Fruit fly (Drosophila melanogaster) whole organism, embryonic: Measurements from ENCODE around the gene CG7695.

Experiments used
- Antp ChIP-seq: fragments of 200-800 bp; sonication (Bioruptor generic); optimal IDR thresholded peaks from 3 replicates; lab custom pipeline; 2016; ENCODE audit warnings: missing biosample characterization, missing genetic modification characterization
- CG11093 ChIP-seq: fragments of 200-800 bp; sonication (Bioruptor generic); IDR thresholded peaks from 3 replicates; pipeline ENCODE4 v1.3.6; 2022; ENCODE audit warnings: missing biosample characterization, missing genetic modification characterization
- CG30431 ChIP-seq: fragments of 200-800 bp; sonication (Bioruptor generic); optimal IDR thresholded peaks from 2 replicates; lab custom pipeline; 2017; ENCODE audit warnings: missing biosample characterization, missing genetic modification characterization
- CG7271 ChIP-seq: fragments of 200-800 bp; sonication (Bioruptor generic); optimal IDR thresholded peaks from 2 replicates; lab custom pipeline; 2018; ENCODE audit warnings: missing biosample characterization, mild to moderate bottlenecking, missing genetic modification characterization, moderate library complexity
- CG7745 ChIP-seq: fragments of 200-800 bp; sonication (Bioruptor generic); optimal IDR thresholded peaks from 2 replicates; lab custom pipeline; 2018; ENCODE audit warnings: missing biosample characterization, mild to moderate bottlenecking, missing genetic modification characterization, moderate library complexity
- Dref ChIP-seq: fragments of 200-800 bp; sonication (Bioruptor generic); IDR thresholded peaks from 2 replicates; pipeline ENCODE4 v1.3.6; 2022; ENCODE audit warnings: missing biosample characterization, missing genetic modification characterization
- Opbp ChIP-seq: fragments of 200-800 bp; sonication (Bioruptor generic); IDR thresholded peaks from 3 replicates; pipeline ENCODE4 v1.3.6; 2022; ENCODE audit warnings: missing biosample characterization, missing genetic modification characterization; ENCODE audit not compliant: partially characterized antibody
- Sox102F ChIP-seq: fragments of 200-800 bp; sonication (Bioruptor generic); optimal IDR thresholded peaks from 2 replicates; lab custom pipeline; 2018; ENCODE audit warnings: missing biosample characterization, mild to moderate bottlenecking, missing genetic modification characterization, moderate library complexity
- tx ChIP-seq: fragments of 200-800 bp; sonication (Bioruptor generic); optimal IDR thresholded peaks from 2 replicates; lab custom pipeline; 2016; ENCODE audit warnings: missing biosample characterization, missing genetic modification characterization
- unpg ChIP-seq: fragments of 200-800 bp; sonication (Bioruptor generic); optimal IDR thresholded peaks from 3 replicates; lab custom pipeline; 2018; ENCODE audit warnings: missing biosample characterization, mild to moderate bottlenecking, missing genetic modification characterization, moderate library complexity

dm6 chr3R:18628311-18628811, 11.1 kb upstream of the CG7695 start:
- TF ChIP-seq Antp (GFP tag; lab: Kevin White, UChicago): no peak
- no peak for TF ChIP-seq unpg
- TF ChIP-seq Sox102F (GFP tag; lab: Kevin White, UChicago): no peak
- TF ChIP-seq Dref (GFP tag; lab: Robert Waterston, UW): no peak
- peak; percentile 66; the same call in 2 of the 3 replicates for TF ChIP-seq Opbp
- TF ChIP-seq CG7745 (tag; lab: Kevin White, UChicago): no peak
- no peak for TF ChIP-seq tx (GFP tag; lab: Kevin White, UChicago)
- no peak for TF ChIP-seq CG11093 (GFP tag; lab: Robert Waterston, UW)
- TF ChIP-seq CG30431 (GFP tag; lab: Kevin White, UChicago): no peak
- TF ChIP-seq CG7271: no peak
